Worm (Caenorhabditis elegans): ENCODE results near the gene dyn-1.

DNA sequence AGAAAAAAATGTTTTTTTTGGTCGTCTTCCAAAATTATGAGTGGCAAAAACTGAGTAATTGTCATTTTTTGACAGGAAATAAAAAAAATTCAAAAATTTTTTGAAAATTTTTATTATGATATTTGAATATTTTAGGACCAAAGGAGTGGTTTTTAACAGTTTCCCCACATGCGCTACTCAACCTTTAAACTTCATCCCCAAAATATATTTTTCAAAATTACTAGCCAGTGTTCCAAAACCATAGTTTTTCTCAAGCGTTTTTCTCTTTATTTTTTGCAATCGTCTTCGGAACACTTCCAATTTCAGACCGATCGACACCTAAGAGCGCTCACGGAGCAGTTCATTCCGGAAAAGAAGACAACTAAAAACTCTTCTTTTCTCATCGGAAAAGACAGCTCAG is 8.3 kb downstream of the dyn-1 start, which contains the start of gene K09A9.6:
- TF ChIP-seq pqm-1 (tag; optimal IDR thresholded peaks at IDR 0.05) (no peak), nhr-25 (tag; optimal IDR thresholded peaks at IDR 0.05) (no peak), unc-62 (GFP tag; optimal IDR thresholded peaks at IDR 0.05) (no peak), tbx-2 (tag; optimal IDR thresholded peaks at IDR 0.05) (no peak), daf-12 (tag; optimal IDR thresholded peaks at IDR 0.05) (no peak), nhr-28 (tag; optimal IDR thresholded peaks at IDR 0.05) (no peak)

Data from whole organism, L3 larva.